Fruit fly (Drosophila melanogaster) whole organism, prepupa: Measurements from ENCODE around the gene CG34253.

Source experiments
- Blimp-1 ChIP-seq: fragments of 200-800 bp; sonication (Bioruptor generic); optimal IDR thresholded peaks from 3 replicates; lab custom pipeline; 2017; ENCODE audit warnings: missing biosample characterization, missing genetic modification characterization, mild to moderate bottlenecking, moderate library complexity, missing genetic modification reagents
- CG15336 ChIP-seq: fragments of 200-800 bp; sonication (Bioruptor generic); IDR thresholded peaks from 2 replicates; pipeline ENCODE4 v1.3.6; 2022; ENCODE audit warnings: missing biosample characterization, missing genetic modification characterization
- CG1621 ChIP-seq: fragments of 200-800 bp; sonication (Bioruptor generic); optimal IDR thresholded peaks from 3 replicates; lab custom pipeline; 2018; ENCODE audit warnings: missing biosample characterization, mild to moderate bottlenecking, missing genetic modification characterization
- CG31627 ChIP-seq: fragments of 200-800 bp; sonication (Bioruptor generic); optimal IDR thresholded peaks from 3 replicates; lab custom pipeline; 2016; ENCODE audit warnings: missing biosample characterization, missing genetic modification characterization
- CG34406 ChIP-seq: fragments of 200-800 bp; sonication (Bioruptor generic); optimal IDR thresholded peaks from 3 replicates; lab custom pipeline; 2016; ENCODE audit warnings: missing biosample characterization, missing genetic modification characterization
- CG3919 ChIP-seq: fragments of 200-800 bp; sonication (Bioruptor generic); optimal IDR thresholded peaks from 3 replicates; lab custom pipeline; 2016; ENCODE audit warnings: missing biosample characterization, missing genetic modification characterization
- CG4318 ChIP-seq: fragments of 200-800 bp; sonication (Bioruptor generic); optimal IDR thresholded peaks from 3 replicates; lab custom pipeline; 2017; ENCODE audit warnings: missing biosample characterization, mild to moderate bottlenecking, missing genetic modification characterization
- CG6163 ChIP-seq: fragments of 200-800 bp; sonication (Bioruptor generic); IDR thresholded peaks from 3 replicates; pipeline ENCODE4 v1.3.6; 2022; ENCODE audit warnings: missing biosample characterization, missing genetic modification characterization
- CG6808 ChIP-seq: fragments of 200-800 bp; sonication (Bioruptor generic); optimal IDR thresholded peaks from 3 replicates; lab custom pipeline; 2017; ENCODE audit warnings: missing biosample characterization, missing genetic modification characterization, mild to moderate bottlenecking, moderate library complexity, missing genetic modification reagents
- CG6854 ChIP-seq: fragments of 200-800 bp; sonication (Bioruptor generic); optimal IDR thresholded peaks from 2 replicates; lab custom pipeline; 2017; ENCODE audit warnings: missing biosample characterization, mild to moderate bottlenecking, missing genetic modification characterization
- CG8119 ChIP-seq: fragments of 200-800 bp; sonication (Bioruptor generic); IDR thresholded peaks from 3 replicates; pipeline ENCODE4 v1.3.6; 2022; ENCODE audit warnings: missing biosample characterization, missing genetic modification characterization
- CG8319 ChIP-seq: fragments of 200-800 bp; sonication (Bioruptor generic); optimal IDR thresholded peaks from 3 replicates; lab custom pipeline; 2016; ENCODE audit warnings: missing biosample characterization, missing genetic modification characterization
- CG8632 ChIP-seq: fragments of 200-800 bp; sonication (Bioruptor generic); optimal IDR thresholded peaks from 3 replicates; lab custom pipeline; 2016; ENCODE audit warnings: missing biosample characterization, missing genetic modification characterization
- CG9139 ChIP-seq: fragments of 200-800 bp; sonication (Bioruptor generic); optimal IDR thresholded peaks from 3 replicates; lab custom pipeline; 2017; ENCODE audit warnings: missing biosample characterization, mild to moderate bottlenecking, missing genetic modification characterization
- Eip75B ChIP-seq: fragments of 200-800 bp; sonication (Bioruptor generic); optimal IDR thresholded peaks from 3 replicates; lab custom pipeline; 2016; ENCODE audit warnings: missing biosample characterization, missing genetic modification characterization
- Eip78C ChIP-seq: fragments of 200-800 bp; sonication (Bioruptor generic); peaks from one replicate; lab custom pipeline; 2016; ENCODE audit warnings: missing biosample characterization, missing genetic modification characterization
- Ets21C ChIP-seq: fragments of 200-800 bp; sonication (Bioruptor generic); optimal IDR thresholded peaks from 3 replicates; lab custom pipeline; 2016; ENCODE audit warnings: missing biosample characterization, missing genetic modification characterization
- Gug ChIP-seq: fragments of 200-800 bp; sonication (Bioruptor generic); IDR thresholded peaks from 2 replicates; pipeline ENCODE4 v1.3.6; 2022; ENCODE audit warnings: missing biosample characterization, missing genetic modification characterization
- Hr38 ChIP-seq: sonication (Bioruptor generic); optimal IDR thresholded peaks from 2 replicates; lab custom pipeline; 2016; ENCODE audit warnings: missing biosample characterization, missing genetic modification characterization
- Hr4 ChIP-seq: fragments of 200-800 bp; sonication (Bioruptor generic); optimal IDR thresholded peaks from 3 replicates; lab custom pipeline; 2016; ENCODE audit warnings: missing biosample characterization, missing genetic modification characterization
- Lpt ChIP-seq: fragments of 200-800 bp; sonication (Bioruptor generic); optimal IDR thresholded peaks from 3 replicates; lab custom pipeline; 2016; ENCODE audit warnings: missing biosample characterization, missing genetic modification characterization
- Met ChIP-seq: fragments of 200-800 bp; sonication (Bioruptor generic); optimal IDR thresholded peaks from 3 replicates; lab custom pipeline; 2016; ENCODE audit warnings: missing biosample characterization, missing genetic modification characterization
- OdsH ChIP-seq: fragments of 200-800 bp; sonication (Bioruptor generic); optimal IDR thresholded peaks from 3 replicates; lab custom pipeline; 2016; ENCODE audit warnings: missing biosample characterization, missing genetic modification characterization
- Smox ChIP-seq: fragments of 200-800 bp; sonication (Bioruptor generic); optimal IDR thresholded peaks from 3 replicates; lab custom pipeline; 2016; ENCODE audit warnings: missing biosample characterization, missing genetic modification characterization
- Sox102F ChIP-seq: fragments of 200-800 bp; sonication (Bioruptor generic); optimal IDR thresholded peaks from 2 replicates; lab custom pipeline; 2016; ENCODE audit warnings: missing biosample characterization, mild to moderate bottlenecking, missing genetic modification characterization
- Sox14 ChIP-seq: fragments of 200-800 bp; sonication (Bioruptor generic); optimal IDR thresholded peaks from 3 replicates; lab custom pipeline; 2016; ENCODE audit warnings: missing biosample characterization, missing genetic modification characterization
- Sox15 ChIP-seq: fragments of 200-800 bp; sonication (Bioruptor generic); optimal IDR thresholded peaks from 3 replicates; lab custom pipeline; 2016; ENCODE audit warnings: missing biosample characterization, missing genetic modification characterization
- acj6 ChIP-seq: fragments of 200-800 bp; sonication (Bioruptor generic); optimal IDR thresholded peaks from 3 replicates; lab custom pipeline; 2016; ENCODE audit warnings: missing biosample characterization, missing genetic modification characterization
- cyc ChIP-seq: fragments of 200-800 bp; sonication (Bioruptor generic); optimal IDR thresholded peaks from 3 replicates; lab custom pipeline; 2016; ENCODE audit warnings: missing biosample characterization, missing genetic modification characterization
- dsx ChIP-seq: fragments of 200-800 bp; optimal IDR thresholded peaks from 3 replicates; lab custom pipeline; 2019; ENCODE audit warnings: missing biosample characterization, mild to moderate bottlenecking, missing genetic modification characterization, moderate library complexity; ENCODE audit not compliant: poor library complexity, severe bottlenecking
- esn ChIP-seq: fragments of 200-800 bp; sonication (Bioruptor generic); optimal IDR thresholded peaks from 2 replicates; lab custom pipeline; 2016; ENCODE audit warnings: missing biosample characterization, mild to moderate bottlenecking, missing genetic modification characterization, moderate library complexity
- fkh ChIP-seq: fragments of 200-800 bp; sonication (Bioruptor generic); optimal IDR thresholded peaks from 3 replicates; lab custom pipeline; 2017; ENCODE audit warnings: missing biosample characterization, mild to moderate bottlenecking, missing genetic modification characterization, moderate library complexity
- lz ChIP-seq: fragments of 200-800 bp; sonication (Bioruptor generic); optimal IDR thresholded peaks from 3 replicates; lab custom pipeline; 2016; ENCODE audit warnings: missing biosample characterization, missing genetic modification characterization
- net ChIP-seq: fragments of 200-800 bp; sonication (Bioruptor generic); optimal IDR thresholded peaks from 3 replicates; lab custom pipeline; 2016; ENCODE audit warnings: missing biosample characterization, missing genetic modification characterization
- pdm3 ChIP-seq: fragments of 200-800 bp; sonication (Bioruptor generic); optimal IDR thresholded peaks from 3 replicates; lab custom pipeline; 2016; ENCODE audit warnings: missing biosample characterization, missing genetic modification characterization
- spab ChIP-seq: fragments of 200-800 bp; sonication (Bioruptor generic); optimal IDR thresholded peaks from 2 replicates; lab custom pipeline; 2017; ENCODE audit warnings: missing biosample characterization, mild to moderate bottlenecking, missing genetic modification characterization, missing genetic modification reagents
- ss ChIP-seq, 2 experiments: fragments of 200-800 bp; sonication (Bioruptor generic); optimal IDR thresholded peaks; 2 replicates in 1 of 2; 3 replicates in 1 of 2; lab custom pipeline; 2017 to 2018; ENCODE audit warnings: mild to moderate bottlenecking in 2 of 2, missing biosample characterization in 2 of 2, missing genetic modification characterization in 2 of 2, moderate library complexity in 1 of 2
- svp ChIP-seq: fragments of 200-800 bp; sonication (Bioruptor generic); peaks from one replicate; lab custom pipeline; 2016; ENCODE audit warnings: missing biosample characterization, missing genetic modification characterization
- topi ChIP-seq: fragments of 200-800 bp; sonication (Bioruptor generic); optimal IDR thresholded peaks from 3 replicates; lab custom pipeline; 2016; ENCODE audit warnings: missing biosample characterization, missing genetic modification characterization
- vri ChIP-seq: fragments of 200-800 bp; sonication (Bioruptor generic); optimal IDR thresholded peaks from 3 replicates; lab custom pipeline; 2016; ENCODE audit warnings: missing biosample characterization, mild to moderate bottlenecking, missing genetic modification characterization

The CG34253 gene

DNA sequence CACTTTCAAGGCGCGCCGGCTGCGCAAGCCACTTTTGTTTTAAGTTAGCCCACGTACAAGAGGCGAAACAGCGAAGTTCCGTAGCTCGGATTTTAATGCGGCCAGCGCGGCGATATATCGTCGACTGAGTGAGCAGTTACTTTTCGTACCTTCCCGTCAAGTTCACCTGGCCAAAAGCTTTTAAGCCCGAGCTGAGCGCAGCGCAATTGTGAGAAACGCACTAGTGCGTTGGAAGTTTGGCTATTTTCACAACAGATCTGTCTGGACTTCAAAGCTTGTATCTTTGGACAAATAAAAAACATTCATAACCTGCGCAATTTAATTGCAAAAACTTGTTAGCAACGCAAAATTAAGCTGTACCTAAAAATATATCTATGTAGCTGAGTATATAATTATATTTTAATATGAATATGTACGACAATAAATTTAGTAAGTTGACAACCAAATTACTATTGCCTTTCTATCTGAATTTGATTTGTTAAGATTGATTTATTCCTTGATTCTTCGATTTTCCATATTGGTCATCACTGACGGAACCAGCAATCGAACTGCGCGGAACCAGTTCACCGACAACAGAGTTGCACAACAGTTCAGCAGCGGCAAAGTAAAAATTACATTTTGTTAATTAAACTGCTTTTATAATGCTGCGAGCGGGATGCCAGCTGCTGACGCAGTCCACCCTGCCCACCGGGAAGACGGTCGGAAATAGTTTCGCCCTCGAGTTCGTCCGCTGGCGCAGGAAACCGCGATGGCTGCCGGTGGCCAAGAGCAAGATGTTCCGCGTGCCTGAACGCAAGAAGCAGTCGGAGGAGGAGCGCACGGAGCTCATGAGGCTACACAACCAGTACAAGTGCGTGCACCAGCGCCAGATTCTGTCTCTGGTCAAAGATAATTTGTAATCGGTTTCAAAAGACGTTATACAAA is 19.2 kb upstream of the CG34253 start, which contains the start of the genes CG13698 and mRpS26 (continued):
- TF ChIP-seq Hr38 (GFP tag; lab: Kevin White, UChicago) (no peak), CG1621 (no peak), CG8319 (GFP tag; lab: Kevin White, UChicago) (peak; percentile 38), Sox102F (no peak), dsx (GFP tag; lab: Kevin White, UChicago) (peak; percentile 96), fkh (GFP tag; lab: Kevin White, UChicago) (peak; percentile 50), Hr4 (peak; percentile 65), CG31627 (GFP tag; lab: Kevin White, UChicago) (peak; percentile 62), CG3919 (GFP tag; lab: Kevin White, UChicago) (peak; percentile 46), Gug (GFP tag; lab: Robert Waterston, UW) (peak; percentile 49; the same call in 1 of the 2 replicates), Smox (GFP tag; lab: Kevin White, UChicago) (peak; percentile 59), CG8632 (peak; percentile 50), spab (GFP tag; lab: Kevin White, UChicago) (no peak), topi (GFP tag; lab: Kevin White, UChicago) (peak; percentile 55), Sox15 (GFP tag; lab: Kevin White, UChicago) (peak; percentile 58), svp (no peak), esn (GFP tag; lab: Kevin White, UChicago) (peak; percentile 74), CG6808 (GFP tag; lab: Kevin White, UChicago) (peak; percentile 67), cyc (GFP tag; lab: Kevin White, UChicago) (peak; percentile 42)

DNA sequence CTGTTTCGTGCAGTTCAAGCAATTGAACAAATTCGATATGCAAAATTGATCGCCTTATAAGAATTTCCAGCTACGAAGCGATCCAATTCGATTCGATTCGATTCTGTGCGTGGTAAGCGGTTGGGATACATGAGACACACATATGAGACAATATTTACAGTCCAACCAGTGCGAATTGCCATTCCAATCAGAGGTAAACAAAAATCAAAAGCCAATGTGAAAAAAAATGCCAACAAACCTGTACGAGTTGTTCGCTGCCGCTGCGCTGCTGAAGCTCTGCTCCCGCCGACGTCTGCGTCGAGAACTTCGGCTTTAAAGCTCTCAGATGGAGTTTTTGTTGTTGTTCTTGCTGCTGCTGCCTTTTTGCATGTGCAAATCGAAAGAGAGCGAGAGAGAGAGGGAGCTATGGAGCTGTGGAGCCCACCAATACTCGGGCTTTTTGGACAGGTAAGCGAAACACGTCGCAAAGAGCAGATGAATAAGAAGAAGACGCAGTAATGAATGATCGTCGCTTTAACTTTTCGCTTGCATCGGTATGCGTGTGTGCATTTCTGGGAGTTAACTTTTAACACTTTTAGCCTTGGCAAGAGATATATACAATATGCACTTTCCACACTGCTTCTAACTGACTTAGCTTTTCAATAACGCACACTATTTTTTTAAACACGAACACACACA is 18.4 kb upstream of the CG34253 start:
- peak; percentile 14 for TF ChIP-seq CG6808 (GFP tag; lab: Kevin White, UChicago)
- TF ChIP-seq ss (GFP tag; optimal IDR thresholded peaks at IDR 0.05; lab: Kevin White, UChicago): peak in 1 of 2 experiments; percentile 35
- TF ChIP-seq lz: no peak
- TF ChIP-seq Blimp-1 (GFP tag; lab: Kevin White, UChicago): no peak
- no peak for TF ChIP-seq CG6854 (GFP tag; lab: Kevin White, UChicago)
- TF ChIP-seq fkh (GFP tag; lab: Kevin White, UChicago): peak; percentile 17
- no peak for TF ChIP-seq CG34406 (GFP tag; lab: Kevin White, UChicago)
- no peak for TF ChIP-seq net (GFP tag; lab: Kevin White, UChicago)
- no peak for TF ChIP-seq Eip78C (GFP tag; lab: Kevin White, UChicago)
- no peak for TF ChIP-seq OdsH
- no peak for TF ChIP-seq spab (GFP tag; lab: Kevin White, UChicago)
- peak; percentile 51; the same call in 2 of the 3 replicates for TF ChIP-seq CG6163
- no peak for TF ChIP-seq CG4318

DNA sequence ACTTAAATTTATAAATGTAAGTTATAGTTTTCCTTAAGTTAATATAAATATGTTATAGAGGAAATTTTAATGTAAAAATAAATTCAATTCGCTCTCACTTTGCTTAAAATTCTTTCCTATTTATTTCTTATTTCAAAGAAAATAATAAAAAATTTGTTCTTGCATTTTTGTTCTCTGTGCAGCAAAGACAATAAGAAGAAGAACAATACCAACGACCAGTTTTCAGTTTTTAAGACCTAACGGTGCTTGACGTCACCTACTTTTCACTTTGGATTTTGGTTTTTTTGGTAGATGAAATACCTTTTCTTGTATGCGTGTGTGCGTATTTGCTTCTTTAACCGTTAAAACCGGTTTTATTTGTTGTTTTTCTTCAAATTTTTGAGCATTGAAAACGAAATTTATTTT is 15.0 kb upstream of the CG34253 start:
- TF ChIP-seq OdsH (peak; percentile 7), CG15336 (peak; percentile 36; the same call in 1 of the 2 replicates), Gug (GFP tag; lab: Robert Waterston, UW) (no peak), Sox14 (GFP tag; lab: Kevin White, UChicago) (no peak), vri (no peak), CG8119 (0 out of 3 replicates have a peak, but pooled peaks have one; percentile 22), Eip75B (GFP tag; lab: Kevin White, UChicago) (no peak), CG8632 (peak; percentile 7), Sox102F (peak; percentile 11), acj6 (GFP tag; lab: Kevin White, UChicago) (no peak), Ets21C (no peak), Met (GFP tag; lab: Kevin White, UChicago) (peak; percentile 31), CG9139 (GFP tag; lab: Kevin White, UChicago) (no peak), Lpt (GFP tag; lab: Kevin White, UChicago) (no peak), topi (GFP tag; lab: Kevin White, UChicago) (no peak), Eip78C (GFP tag; lab: Kevin White, UChicago) (peak; percentile 33), Blimp-1 (GFP tag; lab: Kevin White, UChicago) (peak; percentile 71), pdm3 (no peak), esn (GFP tag; lab: Kevin White, UChicago) (peak; percentile 23), spab (GFP tag; lab: Kevin White, UChicago) (no peak), CG8319 (GFP tag; lab: Kevin White, UChicago) (no peak)
